Worm (Caenorhabditis elegans): ENCODE results near the gene tmem-218.

DNA sequence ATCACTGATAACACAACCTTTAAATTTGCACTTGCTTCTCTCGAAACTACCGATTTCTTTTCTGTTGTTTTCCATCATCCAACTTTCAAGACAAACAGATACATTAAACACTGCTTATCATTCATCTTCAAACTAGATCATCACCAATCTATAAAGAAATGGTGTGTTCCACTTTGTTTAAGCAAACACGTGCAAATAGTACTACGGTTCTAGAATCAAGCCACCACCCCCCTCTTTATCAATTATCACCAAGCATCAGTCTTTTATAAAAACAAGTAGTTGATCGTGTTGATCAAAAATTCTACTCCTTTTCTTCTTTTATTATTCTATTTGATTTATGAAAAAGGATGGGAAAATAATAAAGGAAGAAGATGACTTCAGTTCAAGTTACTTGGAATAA is 11.0 kb upstream of the tmem-218 start:
- TF ChIP-seq ama-1 (optimal IDR thresholded peaks at IDR 0.05) (no peak), elt-1 (tag; optimal IDR thresholded peaks at IDR 0.05) (no peak), elt-2 (tag; optimal IDR thresholded peaks at IDR 0.05) (peak; percentile 39), zag-1 (tag; optimal IDR thresholded peaks at IDR 0.05) (no peak), ceh-82 (tag; optimal IDR thresholded peaks at IDR 0.05) (no peak), nhr-23 (tag; optimal IDR thresholded peaks at IDR 0.05) (peak; percentile 71)
